Worm (Caenorhabditis elegans): Measurements from ENCODE around the gene dhhc-4.

dhhc-4 gene

DNA sequence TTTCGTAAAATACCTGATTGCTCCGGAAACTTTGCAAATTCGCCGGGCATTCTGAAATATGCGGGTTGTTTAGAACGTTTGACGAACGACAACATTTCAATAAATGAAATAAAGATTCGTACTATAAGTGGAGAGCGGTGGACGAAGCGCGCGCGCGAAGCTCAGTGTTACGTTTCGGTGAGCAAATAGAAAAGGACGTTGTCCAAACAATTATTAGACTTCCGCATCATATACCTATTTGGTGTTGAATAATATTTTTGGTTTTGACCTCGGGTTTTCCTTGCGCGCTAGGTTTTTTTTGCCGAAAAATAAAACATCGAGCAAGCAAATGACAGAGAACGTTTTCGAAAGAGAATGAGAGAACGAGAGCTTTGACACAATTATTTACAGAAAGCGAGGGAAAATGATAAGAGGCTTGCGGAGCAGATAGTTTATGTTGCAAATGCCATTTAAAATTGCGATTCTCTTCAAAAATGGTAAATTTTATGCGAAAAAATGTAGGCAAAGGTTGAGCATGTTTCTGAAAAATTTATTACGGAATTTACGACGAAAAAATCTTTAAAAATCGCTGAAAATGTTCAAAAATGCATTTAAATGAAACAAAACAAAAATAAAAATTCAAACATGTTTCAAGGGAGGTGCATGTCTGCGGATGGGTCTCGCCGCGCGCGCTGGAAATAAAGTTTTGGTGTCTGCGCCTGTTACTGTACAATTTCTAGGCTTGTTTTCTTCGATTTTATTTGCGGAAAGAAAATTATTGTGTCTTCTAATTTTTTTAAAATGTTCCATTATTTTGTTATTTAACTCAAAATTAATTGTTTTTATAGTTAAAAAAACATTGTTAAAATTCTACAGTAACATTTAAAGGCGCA, 43.3 kb upstream of the dhhc-4 start, which contains the start of the genes cyld-1 and F40F12.9:
Gene cyld-1, minus strand, starts transcription at position 51 of the 872 bp plus-strand sequence.
Gene F40F12.9, plus strand, starts transcription at position 721 of the 872 bp plus-strand sequence.
- TF ChIP-seq elt-2 (tag; optimal IDR thresholded peaks at IDR 0.05) (peak; percentile 45), zag-1 (tag; optimal IDR thresholded peaks at IDR 0.05) (no peak), pha-4 (tag; optimal IDR thresholded peaks at IDR 0.05) (peak; percentile 87), lsy-12 (tag; optimal IDR thresholded peaks at IDR 0.05) (no peak), fos-1 (tag; optimal IDR thresholded peaks at IDR 0.05) (no peak)

DNA sequence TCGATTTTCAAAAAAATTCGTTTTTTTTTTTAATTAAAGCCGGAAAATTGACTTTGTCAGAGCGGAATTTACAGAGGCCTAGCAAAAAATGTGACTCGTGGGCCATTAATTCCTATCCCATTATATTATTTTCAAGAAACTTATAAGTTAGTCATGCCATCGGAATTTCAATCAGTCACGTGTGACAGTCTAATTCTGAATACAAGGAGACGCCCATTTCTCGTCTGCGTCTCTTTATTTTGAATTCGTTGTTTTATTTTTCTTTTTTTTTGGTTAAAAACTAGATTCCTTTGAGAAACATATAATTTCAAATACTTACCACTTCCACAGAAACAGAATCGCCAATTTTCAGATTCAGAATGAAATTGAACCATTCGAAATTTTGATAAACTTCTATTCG, 41.2 kb upstream of the dhhc-4 start:
- no peak for TF ChIP-seq fkh-10 (GFP tag; optimal IDR thresholded peaks at IDR 0.05)
- no peak for TF ChIP-seq tbx-2 (tag; optimal IDR thresholded peaks at IDR 0.05)
- TF ChIP-seq skn-1 (tag; optimal IDR thresholded peaks at IDR 0.05), result no peak
- TF ChIP-seq aly-2 (tag; optimal IDR thresholded peaks at IDR 0.05), result no peak
- no peak for TF ChIP-seq daf-12 (tag; optimal IDR thresholded peaks at IDR 0.05)
- no peak for TF ChIP-seq ceh-82 (tag; optimal IDR thresholded peaks at IDR 0.05)
- TF ChIP-seq egl-27 (tag; optimal IDR thresholded peaks at IDR 0.05), result no peak
- TF ChIP-seq nhr-28 (tag; optimal IDR thresholded peaks at IDR 0.05), result no peak
- TF ChIP-seq ztf-4 (tag; optimal IDR thresholded peaks at IDR 0.05), result no peak
- no peak for TF ChIP-seq snpc-4 (tag; optimal IDR thresholded peaks at IDR 0.05)
- TF ChIP-seq nhr-237 (tag; optimal IDR thresholded peaks at IDR 0.05), result no peak
- TF ChIP-seq elt-3 (tag; optimal IDR thresholded peaks at IDR 0.05), result no peak
- no peak for TF ChIP-seq nfya-1 (tag; optimal IDR thresholded peaks at IDR 0.05; ENCODE audit: insufficient read depth)
- no peak for TF ChIP-seq sea-2 (GFP tag; optimal IDR thresholded peaks at IDR 0.05)
- no peak for TF ChIP-seq fos-1 (tag; optimal IDR thresholded peaks at IDR 0.05)
- TF ChIP-seq ZK546.5 (tag; optimal IDR thresholded peaks at IDR 0.05), result no peak
- no peak for TF ChIP-seq unc-62 (GFP tag; optimal IDR thresholded peaks at IDR 0.05)
- no peak for TF ChIP-seq unc-39 (tag; optimal IDR thresholded peaks at IDR 0.05)
- no peak for TF ChIP-seq mdl-1 (tag; optimal IDR thresholded peaks at IDR 0.05)
- TF ChIP-seq lin-15B (tag; optimal IDR thresholded peaks at IDR 0.05), result no peak

DNA sequence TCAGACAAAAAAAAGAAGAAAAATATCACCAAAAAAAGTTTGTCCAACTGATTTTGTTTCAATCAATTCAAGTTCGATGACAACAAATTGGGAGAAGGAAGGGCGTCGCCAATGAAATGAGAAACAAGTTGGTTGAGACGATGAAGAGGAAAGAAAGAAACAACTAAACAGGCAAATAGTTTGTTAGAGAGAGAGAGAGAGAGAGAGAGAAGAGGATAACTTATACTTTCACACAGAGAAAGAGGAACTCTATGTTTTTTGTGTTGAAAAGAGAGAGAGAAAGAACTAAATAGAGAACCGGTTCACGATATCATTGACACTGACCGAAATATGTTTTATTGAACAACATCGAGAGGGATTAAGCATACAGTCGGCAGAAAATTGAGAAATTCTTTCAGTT, 40.0 kb upstream of the dhhc-4 start:
- TF ChIP-seq mdl-1 (tag; optimal IDR thresholded peaks at IDR 0.05) (no peak), pha-4 (tag; optimal IDR thresholded peaks at IDR 0.05) (peak; percentile 25), nhr-23 (tag; optimal IDR thresholded peaks at IDR 0.05) (peak; percentile 49), nhr-43 (tag; optimal IDR thresholded peaks at IDR 0.05; ENCODE audit: poor library complexity, severe bottlenecking) (peak; percentile 28)

DNA sequence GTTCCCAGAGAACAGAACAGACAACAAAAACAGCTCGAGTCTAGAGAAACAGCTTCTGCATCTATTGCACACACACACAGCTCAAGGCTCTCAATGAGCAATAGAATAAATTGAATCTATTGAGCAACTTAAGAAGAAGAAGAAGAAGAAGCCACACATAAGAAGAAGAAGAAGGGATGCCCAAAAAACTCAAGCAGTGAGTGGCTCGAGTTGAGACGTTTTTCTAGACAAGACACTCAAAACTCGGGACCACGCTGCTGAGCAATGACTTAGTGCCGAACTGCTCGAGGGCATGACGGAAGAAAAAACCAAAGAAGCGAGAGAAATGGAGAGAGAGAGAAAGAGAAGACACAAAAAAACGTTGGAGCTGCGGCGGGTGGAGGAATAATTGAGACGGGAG, 37.7 kb upstream of the dhhc-4 start:
- TF ChIP-seq lin-39 (tag; optimal IDR thresholded peaks at IDR 0.05) (no peak), fkh-10 (GFP tag; optimal IDR thresholded peaks at IDR 0.05) (peak; percentile 75), lin-15B (tag; optimal IDR thresholded peaks at IDR 0.05) (peak; percentile 24), nhr-28 (tag; optimal IDR thresholded peaks at IDR 0.05) (no peak), nfya-1 (tag; optimal IDR thresholded peaks at IDR 0.05; ENCODE audit: insufficient read depth) (peak; percentile 52), ztf-11 (tag; optimal IDR thresholded peaks at IDR 0.05) (no peak), hmg-11 (tag; optimal IDR thresholded peaks at IDR 0.05) (peak; percentile 35), ztf-4 (tag; optimal IDR thresholded peaks at IDR 0.05) (no peak), skn-1 (tag; optimal IDR thresholded peaks at IDR 0.05) (no peak), nhr-12 (tag; optimal IDR thresholded peaks at IDR 0.05) (no peak), elt-1 (tag; optimal IDR thresholded peaks at IDR 0.05) (no peak), snpc-4 (tag; optimal IDR thresholded peaks at IDR 0.05) (no peak), ceh-82 (tag; optimal IDR thresholded peaks at IDR 0.05) (no peak), ama-1 (optimal IDR thresholded peaks at IDR 0.05) (peak; percentile 49)

DNA sequence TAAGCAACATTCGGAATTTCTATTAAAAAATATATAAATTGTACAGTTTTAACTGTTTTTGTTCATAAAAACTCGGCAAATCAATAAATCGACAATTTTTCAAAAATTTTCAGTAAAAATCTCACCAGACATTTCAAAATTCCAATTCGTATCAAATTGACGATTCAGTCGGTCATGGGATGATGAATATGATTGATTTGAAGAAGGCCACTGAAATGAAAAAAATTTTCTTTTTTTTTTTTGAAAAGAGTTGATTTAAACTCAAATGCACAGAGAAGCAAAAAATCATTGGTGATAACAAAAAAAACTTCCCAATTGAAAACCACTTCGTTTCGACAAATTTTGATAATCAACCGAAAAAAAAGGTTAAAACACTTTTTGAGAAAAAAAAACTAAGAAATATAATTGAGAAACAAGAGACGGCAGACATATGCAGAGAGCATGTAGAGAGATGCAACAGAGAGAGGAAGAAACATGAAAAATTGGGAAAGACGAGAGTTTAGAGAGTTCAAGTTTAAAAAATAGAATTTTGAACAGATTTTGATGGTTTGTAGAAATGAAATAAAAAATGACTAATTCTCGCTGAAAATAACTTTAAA, 36.2 kb upstream of the dhhc-4 start:
- no peak for TF ChIP-seq mml-1 (tag; optimal IDR thresholded peaks at IDR 0.05)
- no peak for TF ChIP-seq egl-5 (tag; optimal IDR thresholded peaks at IDR 0.05)
- no peak for TF ChIP-seq zag-1 (tag; optimal IDR thresholded peaks at IDR 0.05)
- TF ChIP-seq tbx-2 (tag; optimal IDR thresholded peaks at IDR 0.05), result no peak
- no peak for TF ChIP-seq aly-2 (tag; optimal IDR thresholded peaks at IDR 0.05)
- no peak for TF ChIP-seq ceh-16 (tag; optimal IDR thresholded peaks at IDR 0.05)
- no peak for TF ChIP-seq egl-27 (tag; optimal IDR thresholded peaks at IDR 0.05)
- no peak for TF ChIP-seq fos-1 (tag; optimal IDR thresholded peaks at IDR 0.05)
- TF ChIP-seq snpc-4 (tag; optimal IDR thresholded peaks at IDR 0.05), result no peak
- peak; percentile 65 for TF ChIP-seq elt-2 (tag; optimal IDR thresholded peaks at IDR 0.05)
- TF ChIP-seq ceh-82 (tag; optimal IDR thresholded peaks at IDR 0.05), result no peak
- TF ChIP-seq nhr-11 (tag; optimal IDR thresholded peaks at IDR 0.05), result no peak
- TF ChIP-seq nhr-237 (tag; optimal IDR thresholded peaks at IDR 0.05), result no peak
- no peak for TF ChIP-seq skn-1 (tag; optimal IDR thresholded peaks at IDR 0.05)
- peak; percentile 41 for TF ChIP-seq pha-4 (tag; optimal IDR thresholded peaks at IDR 0.05)
- peak; percentile 19 for TF ChIP-seq pqm-1 (tag; optimal IDR thresholded peaks at IDR 0.05)
- no peak for TF ChIP-seq nhr-67 (tag; optimal IDR thresholded peaks at IDR 0.05)
- no peak for TF ChIP-seq lin-39 (tag; optimal IDR thresholded peaks at IDR 0.05)

Data from whole organism, L3 larva.